Worm (Caenorhabditis elegans) whole organism, midembryonic: ENCODE data around the gene sqv-2.

Source experiments
- klf-2 ChIP-seq: fragments of 200-800 bp; sonication (Bioruptor generic); conservative IDR thresholded peaks from 2 replicates; pipeline ENCODE4 v1.3.6; 2022; ENCODE audit warnings: missing genetic modification reagents, missing genetic modification characterization, missing compliant biosample characterization
- ztf-23 ChIP-seq: fragments of 200-800 bp; sonication (Bioruptor generic); IDR thresholded peaks from 2 replicates; pipeline ENCODE4 v1.3.6; 2022; ENCODE audit warnings: missing genetic modification reagents, missing genetic modification characterization, missing compliant biosample characterization

ce11 chrII:2922782-2923181 lies 28.6 kb upstream of the sqv-2 start:
- TF ChIP-seq klf-2 (GFP tag; lab: Robert Waterston, UW) (no peak), ztf-23 (GFP tag; lab: Robert Waterston, UW) (no peak)
